Worm (Caenorhabditis elegans) whole organism, early embryonic: ENCODE data around the gene C05E4.15.

Experiments
- F13C5.2 ChIP-seq: sonication (generic microtip); optimal IDR thresholded peaks from 2 replicates; lab custom pipeline; 2017; ENCODE audit warnings: mild to moderate bottlenecking, missing genetic modification characterization, inconsistent platforms, missing compliant biosample characterization
- ama-1 ChIP-seq: fragments of 150-350 bp; optimal IDR thresholded peaks from 2 replicates; lab custom pipeline; 2014
- ceh-13 ChIP-seq: fragments of 200-800 bp; sonication (Bioruptor generic); optimal IDR thresholded peaks from 2 replicates; lab custom pipeline; 2018; ENCODE audit warnings: mild to moderate bottlenecking, missing genetic modification characterization, missing compliant biosample characterization
- ceh-36 ChIP-seq: sonication (generic microtip); optimal IDR thresholded peaks from 2 replicates; lab custom pipeline; 2016; ENCODE audit warnings: missing genetic modification characterization, inconsistent platforms, missing compliant biosample characterization
- ets-7 ChIP-seq: sonication (generic microtip); optimal IDR thresholded peaks from 2 replicates; lab custom pipeline; 2016; ENCODE audit warnings: missing genotype, missing genetic modification characterization, missing compliant biosample characterization
- hmbx-1 ChIP-seq: sonication (generic microtip); optimal IDR thresholded peaks from 2 replicates; lab custom pipeline; 2016; ENCODE audit warnings: mild to moderate bottlenecking, missing genetic modification characterization, missing compliant biosample characterization
- hnd-1 ChIP-seq: sonication (generic microtip); optimal IDR thresholded peaks from 2 replicates; lab custom pipeline; 2016; ENCODE audit warnings: missing genetic modification characterization, missing compliant biosample characterization
- scrt-1 ChIP-seq: fragments of 200-800 bp; sonication (Bioruptor generic); IDR thresholded peaks from 2 replicates; pipeline ENCODE4 v1.3.6; 2022; ENCODE audit warnings: missing genetic modification characterization, missing compliant biosample characterization
- tbx-37 ChIP-seq: fragments of 200-800 bp; sonication (Bioruptor generic); conservative IDR thresholded peaks from 2 replicates; pipeline ENCODE4 v1.3.6; 2022; ENCODE audit warnings: missing genetic modification reagents, missing genetic modification characterization, missing compliant biosample characterization

DNA sequence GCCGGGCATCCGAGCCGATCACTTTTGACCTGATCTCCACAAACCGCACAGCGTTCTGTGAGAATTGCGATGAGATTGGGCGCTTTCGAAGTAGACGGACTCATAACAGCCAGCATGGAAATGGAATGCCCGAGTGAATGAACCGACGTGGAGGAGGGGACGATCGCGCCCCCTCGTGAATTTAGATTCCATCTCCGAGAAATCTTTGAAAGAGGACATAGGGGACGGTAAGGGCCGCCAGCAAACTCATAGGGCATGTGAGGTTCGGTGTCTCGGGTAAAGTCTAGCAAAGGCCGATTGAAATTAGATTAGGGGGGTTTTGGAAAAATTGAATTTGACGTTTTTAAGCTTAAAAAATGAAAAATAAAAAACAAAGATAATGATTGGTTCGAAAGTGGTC is 43.4 kb upstream of the C05E4.15 start, which contains the start of gene nhr-270:
- TF ChIP-seq ceh-13 (GFP tag; lab: Kevin White, UChicago), result no peak
- no peak for TF ChIP-seq F13C5.2 (tag; lab: Kevin White, UChicago)
- no peak for TF ChIP-seq ama-1 (lab: Kevin White, UChicago)
- TF ChIP-seq scrt-1 (GFP tag; lab: Robert Waterston, UW), result no peak
- TF ChIP-seq ets-7 (tag; lab: Kevin White, UChicago), result no peak
- no peak for TF ChIP-seq ceh-36 (tag; lab: Kevin White, UChicago)
- no peak for TF ChIP-seq tbx-37 (GFP tag; lab: Robert Waterston, UW)
- TF ChIP-seq hmbx-1 (tag; lab: Kevin White, UChicago), result no peak
- no peak for TF ChIP-seq hnd-1 (tag; lab: Kevin White, UChicago)
